Fruit fly (Drosophila melanogaster) whole organism, embryonic: ENCODE results near the gene TbCMF46.

Experiments
- Bgb ChIP-seq: fragments of 200-800 bp; sonication (Bioruptor generic); IDR thresholded peaks from 2 replicates; pipeline ENCODE4 v1.3.6; 2022; ENCODE audit warnings: missing biosample characterization, missing genetic modification characterization; ENCODE audit not compliant: partially characterized antibody
- BtbVII ChIP-seq: fragments of 200-800 bp; sonication (Bioruptor generic); optimal IDR thresholded peaks from 3 replicates; lab custom pipeline; 2017; ENCODE audit warnings: missing biosample characterization, mild to moderate bottlenecking, missing genetic modification characterization
- Bteb2 ChIP-seq: fragments of 200-800 bp; sonication (Bioruptor generic); optimal IDR thresholded peaks from 2 replicates; lab custom pipeline; 2016; ENCODE audit warnings: missing biosample characterization, missing genetic modification characterization
- CG10147 ChIP-seq: fragments of 200-800 bp; sonication (Bioruptor generic); optimal IDR thresholded peaks from 2 replicates; lab custom pipeline; 2019; ENCODE audit warnings: missing biosample characterization, mild to moderate bottlenecking, missing genetic modification characterization, moderate library complexity
- CG10543 ChIP-seq: fragments of 200-800 bp; sonication (Bioruptor generic); optimal IDR thresholded peaks from 3 replicates; lab custom pipeline; 2017; ENCODE audit warnings: missing biosample characterization, mild to moderate bottlenecking, missing genetic modification characterization, moderate library complexity
- CG11456 ChIP-seq: fragments of 200-800 bp; sonication (Bioruptor generic); IDR thresholded peaks from 3 replicates; pipeline ENCODE4 v1.3.6; 2022; ENCODE audit warnings: missing biosample characterization, missing genetic modification characterization
- CG12219 ChIP-seq: fragments of 200-800 bp; sonication (Bioruptor generic); optimal IDR thresholded peaks from 3 replicates; lab custom pipeline; 2018; ENCODE audit warnings: missing biosample characterization, mild to moderate bottlenecking, missing genetic modification characterization
- CG13296 ChIP-seq: fragments of 200-800 bp; sonication (Bioruptor generic); optimal IDR thresholded peaks from 3 replicates; lab custom pipeline; 2018; ENCODE audit warnings: missing biosample characterization, mild to moderate bottlenecking, missing genetic modification characterization
- CG14014 ChIP-seq: fragments of 200-800 bp; sonication (Bioruptor generic); IDR thresholded peaks from 2 replicates; pipeline ENCODE4 v1.3.6; 2022; ENCODE audit warnings: missing biosample characterization, missing genetic modification characterization
- CG15073 ChIP-seq: fragments of 200-800 bp; sonication (Bioruptor generic); optimal IDR thresholded peaks from 2 replicates; lab custom pipeline; 2016; ENCODE audit warnings: missing biosample characterization, missing genetic modification characterization
- CG16815 ChIP-seq: fragments of 200-800 bp; sonication (Bioruptor generic); optimal IDR thresholded peaks from 3 replicates; lab custom pipeline; 2017; ENCODE audit warnings: missing biosample characterization, mild to moderate bottlenecking, missing genetic modification characterization
- CG17328 ChIP-seq: fragments of 200-800 bp; sonication (Bioruptor generic); IDR thresholded peaks from 2 replicates; pipeline ENCODE4 v1.3.6; 2022; ENCODE audit warnings: missing biosample characterization, missing genetic modification characterization
- CG17912 ChIP-seq: fragments of 200-800 bp; sonication (Bioruptor generic); optimal IDR thresholded peaks from 2 replicates; lab custom pipeline; 2018; ENCODE audit warnings: missing biosample characterization, mild to moderate bottlenecking, missing genetic modification characterization
- CG18262 ChIP-seq: fragments of 200-800 bp; optimal IDR thresholded peaks from 3 replicates; lab custom pipeline; 2019; ENCODE audit warnings: missing biosample characterization, mild to moderate bottlenecking, missing genetic modification characterization, moderate library complexity
- CG18599 ChIP-seq: fragments of 200-800 bp; sonication (Bioruptor generic); optimal IDR thresholded peaks from 3 replicates; lab custom pipeline; 2017; ENCODE audit warnings: missing biosample characterization, missing genetic modification characterization, mild to moderate bottlenecking, moderate library complexity, missing genetic modification reagents
- CG30431 ChIP-seq: fragments of 200-800 bp; sonication (Bioruptor generic); optimal IDR thresholded peaks from 2 replicates; lab custom pipeline; 2017; ENCODE audit warnings: missing biosample characterization, missing genetic modification characterization
- CG3847 ChIP-seq: fragments of 200-800 bp; sonication (Bioruptor generic); IDR thresholded peaks from 2 replicates; pipeline ENCODE4 v1.3.6; 2022; ENCODE audit warnings: missing biosample characterization, missing genetic modification characterization
- CG4404 ChIP-seq: fragments of 200-800 bp; sonication (Bioruptor generic); IDR thresholded peaks from 2 replicates; pipeline ENCODE4 v1.3.6; 2022; ENCODE audit warnings: missing biosample characterization, missing genetic modification characterization
- CG4730 ChIP-seq: fragments of 200-800 bp; sonication (Bioruptor generic); IDR thresholded peaks from 2 replicates; pipeline ENCODE4 v1.3.6; 2022; ENCODE audit warnings: missing biosample characterization, missing genetic modification characterization
- CG6689 ChIP-seq: fragments of 200-800 bp; sonication (Bioruptor generic); IDR thresholded peaks from 2 replicates; pipeline ENCODE4 v1.3.6; 2022; ENCODE audit warnings: missing biosample characterization, missing genetic modification characterization
- D19A ChIP-seq: fragments of 200-800 bp; optimal IDR thresholded peaks from 3 replicates; lab custom pipeline; 2019; ENCODE audit warnings: missing biosample characterization, mild to moderate bottlenecking, missing genetic modification characterization, moderate library complexity
- Dek ChIP-seq: fragments of 200-800 bp; sonication (Bioruptor generic); optimal IDR thresholded peaks from 3 replicates; lab custom pipeline; 2019; ENCODE audit warnings: missing biosample characterization, mild to moderate bottlenecking, missing genetic modification characterization, moderate library complexity
- Dll ChIP-seq: fragments of 200-800 bp; sonication (Bioruptor generic); IDR thresholded peaks from 4 replicates; pipeline ENCODE4 v1.3.6; 2022; ENCODE audit warnings: missing biosample characterization, missing genetic modification characterization; ENCODE audit not compliant: partially characterized antibody
- GATAe ChIP-seq: fragments of 200-800 bp; sonication (Bioruptor generic); conservative IDR thresholded peaks from 2 replicates; pipeline ENCODE4 v1.3.6; 2022; ENCODE audit warnings: missing biosample characterization, missing genetic modification characterization
- Myb ChIP-seq: fragments of 200-800 bp; sonication (Bioruptor generic); optimal IDR thresholded peaks from 2 replicates; lab custom pipeline; 2016; ENCODE audit warnings: missing biosample characterization, missing genetic modification characterization
- Oaz ChIP-seq: fragments of 200-800 bp; sonication (Bioruptor generic); IDR thresholded peaks from 2 replicates; pipeline ENCODE4 v1.3.6; 2022; ENCODE audit warnings: missing biosample characterization, missing genetic modification characterization
- Sox102F ChIP-seq: fragments of 200-800 bp; sonication (Bioruptor generic); optimal IDR thresholded peaks from 2 replicates; lab custom pipeline; 2018; ENCODE audit warnings: missing biosample characterization, mild to moderate bottlenecking, missing genetic modification characterization, moderate library complexity
- abd-A ChIP-seq: fragments of 200-800 bp; sonication (Bioruptor generic); optimal IDR thresholded peaks from 3 replicates; lab custom pipeline; 2019; ENCODE audit warnings: missing biosample characterization, mild to moderate bottlenecking, missing genetic modification characterization, moderate library complexity
- cg ChIP-seq: fragments of 200-800 bp; sonication (Bioruptor generic); optimal IDR thresholded peaks from 3 replicates; lab custom pipeline; 2019; ENCODE audit warnings: missing biosample characterization, mild to moderate bottlenecking, missing genetic modification characterization, moderate library complexity
- dysf ChIP-seq: fragments of 200-800 bp; sonication (Bioruptor generic); IDR thresholded peaks from 3 replicates; pipeline ENCODE4 v1.3.6; 2022; ENCODE audit warnings: missing biosample characterization, missing genetic modification characterization
- en ChIP-seq: fragments of 200-800 bp; sonication (Bioruptor generic); optimal IDR thresholded peaks from 2 replicates; lab custom pipeline; 2016; ENCODE audit warnings: missing biosample characterization, missing genetic modification characterization
- fd3F ChIP-seq: fragments of 200-800 bp; sonication (Bioruptor generic); optimal IDR thresholded peaks from 2 replicates; lab custom pipeline; 2018; ENCODE audit warnings: missing biosample characterization, mild to moderate bottlenecking, missing genetic modification characterization, moderate library complexity
- fd96Cb ChIP-seq: fragments of 200-800 bp; sonication (Bioruptor generic); optimal IDR thresholded peaks from 2 replicates; lab custom pipeline; 2018; ENCODE audit warnings: missing biosample characterization, mild to moderate bottlenecking, missing genetic modification characterization, moderate library complexity
- gsb-n ChIP-seq: fragments of 200-800 bp; sonication (Bioruptor generic); optimal IDR thresholded peaks from 3 replicates; lab custom pipeline; 2018; ENCODE audit warnings: missing biosample characterization, mild to moderate bottlenecking, missing genetic modification characterization
- insv ChIP-seq, 2 experiments: fragments of 200-800 bp; sonication (Bioruptor generic); optimal IDR thresholded peaks; 3 replicates each; lab custom pipeline; 2016 to 2018; ENCODE audit warnings: missing biosample characterization in 2 of 2, missing genetic modification characterization in 2 of 2
- kni ChIP-seq: fragments of 200-800 bp; sonication (Bioruptor generic); optimal IDR thresholded peaks from 3 replicates; lab custom pipeline; 2017; ENCODE audit warnings: mild to moderate bottlenecking, missing biosample characterization, missing genetic modification reagents, missing genetic modification characterization
- lbe ChIP-seq: fragments of 200-800 bp; sonication (Bioruptor generic); optimal IDR thresholded peaks from 2 replicates; lab custom pipeline; 2016; ENCODE audit warnings: missing biosample characterization, mild to moderate bottlenecking, missing genetic modification characterization
- lov ChIP-seq, 2 experiments: fragments of 200-800 bp in 1 of 2; fragments of >200 bp in 1 of 2; sonication (Bioruptor generic) in 1 of 2; IDR thresholded peaks in 1 of 2; optimal IDR thresholded peaks in 1 of 2; 2 replicates in 1 of 2; 3 replicates in 1 of 2; pipeline versions ENCODE4 v1.3.6 to Lab custom; 2017 to 2022; ENCODE audit warnings: missing biosample characterization in 1 of 2, missing genetic modification characterization in 1 of 2
- luna ChIP-seq: fragments of 200-800 bp; sonication (Bioruptor generic); optimal IDR thresholded peaks from 2 replicates; lab custom pipeline; 2016; ENCODE audit warnings: missing biosample characterization, missing genetic modification characterization
- nerfin-1 ChIP-seq: fragments of 200-800 bp; sonication (Bioruptor generic); optimal IDR thresholded peaks from 3 replicates; lab custom pipeline; 2019; ENCODE audit warnings: missing biosample characterization, mild to moderate bottlenecking, missing genetic modification characterization, moderate library complexity
- oc ChIP-seq: fragments of 200-800 bp; sonication (Bioruptor generic); optimal IDR thresholded peaks from 2 replicates; lab custom pipeline; 2018; ENCODE audit warnings: missing biosample characterization, mild to moderate bottlenecking, missing genetic modification characterization, moderate library complexity
- pho ChIP-seq: fragments of 200-800 bp; sonication (Bioruptor generic); optimal IDR thresholded peaks from 2 replicates; lab custom pipeline; 2016; ENCODE audit warnings: missing biosample characterization, missing genetic modification characterization
- phol ChIP-seq: fragments of 200-800 bp; sonication (Bioruptor generic); optimal IDR thresholded peaks from 3 replicates; lab custom pipeline; 2018; ENCODE audit warnings: missing biosample characterization, mild to moderate bottlenecking, missing genetic modification characterization, moderate library complexity
- salm ChIP-seq: fragments of 200-800 bp; sonication (Bioruptor generic); optimal IDR thresholded peaks from 2 replicates; lab custom pipeline; 2018; ENCODE audit warnings: missing biosample characterization, mild to moderate bottlenecking, missing genetic modification characterization
- so ChIP-seq: fragments of 200-800 bp; sonication (Bioruptor generic); IDR thresholded peaks from 3 replicates; pipeline ENCODE4 v1.3.6; 2022; ENCODE audit warnings: missing biosample characterization, missing genetic modification characterization
- tup ChIP-seq: fragments of 200-800 bp; sonication (Bioruptor generic); optimal IDR thresholded peaks from 2 replicates; lab custom pipeline; 2016; ENCODE audit warnings: missing biosample characterization, mild to moderate bottlenecking, missing genetic modification characterization, moderate library complexity
- unpg ChIP-seq: fragments of 200-800 bp; sonication (Bioruptor generic); optimal IDR thresholded peaks from 3 replicates; lab custom pipeline; 2018; ENCODE audit warnings: missing biosample characterization, mild to moderate bottlenecking, missing genetic modification characterization, moderate library complexity
- zen2 ChIP-seq: fragments of 200-800 bp; sonication (Bioruptor generic); IDR thresholded peaks from 3 replicates; pipeline ENCODE4 v1.3.6; 2022; ENCODE audit warnings: missing biosample characterization, missing genetic modification characterization; ENCODE audit not compliant: partially characterized antibody
- zf30C ChIP-seq: fragments of 200-800 bp; sonication (Bioruptor generic); optimal IDR thresholded peaks from 3 replicates; lab custom pipeline; 2018; ENCODE audit warnings: missing biosample characterization, mild to moderate bottlenecking, missing genetic modification characterization

The TbCMF46 gene

dm6 chr2L:9912570-9913260 is 11.9 kb downstream of the TbCMF46 start, which contains the start of the genes Etl1 and Srp54 (continued):
- TF ChIP-seq CG18599 (GFP tag; lab: Kevin White, UChicago): no peak
- no peak for TF ChIP-seq Sox102F (GFP tag; lab: Kevin White, UChicago)
- TF ChIP-seq tup (GFP tag; lab: Kevin White, UChicago): no peak
- TF ChIP-seq BtbVII (GFP tag; lab: Kevin White, UChicago): no peak
- TF ChIP-seq gsb-n (tag; lab: Kevin White, UChicago): no peak
- no peak for TF ChIP-seq so
- TF ChIP-seq lbe: no peak
- TF ChIP-seq abd-A: no peak
- no peak for TF ChIP-seq unpg (GFP tag; lab: Kevin White, UChicago)
- no peak for TF ChIP-seq luna (GFP tag; lab: Kevin White, UChicago)
- TF ChIP-seq kni (GFP tag; lab: Kevin White, UChicago): no peak
- peak; percentile 6 for TF ChIP-seq Myb (GFP tag; lab: Kevin White, UChicago)
- TF ChIP-seq CG10543 (GFP tag; lab: Kevin White, UChicago): no peak
- no peak for TF ChIP-seq lov (optimal IDR thresholded peaks at IDR 0.05; lab: Kevin White, UChicago)
- no peak for TF ChIP-seq lov (GFP tag; IDR thresholded peaks at IDR 0.05; lab: Robert Waterston, UW)
- TF ChIP-seq GATAe (GFP tag; lab: Robert Waterston, UW): no peak
- no peak for TF ChIP-seq insv (GFP tag; optimal IDR thresholded peaks at IDR 0.05; lab: Kevin White, UChicago)
- TF ChIP-seq fd96Cb (tag; lab: Kevin White, UChicago): no peak
- no peak for TF ChIP-seq CG13296
- peak; percentile 42 for TF ChIP-seq phol (tag; lab: Kevin White, UChicago)
- TF ChIP-seq CG30431: no peak
- no peak for TF ChIP-seq CG12219
- TF ChIP-seq Bteb2 (GFP tag; lab: Kevin White, UChicago): no peak
- TF ChIP-seq CG16815 (GFP tag; lab: Kevin White, UChicago): no peak
- TF ChIP-seq en: no peak
- TF ChIP-seq CG3847 (GFP tag; lab: Robert Waterston, UW): peak; percentile 39; the same call in 1 of the 2 replicates
- no peak for TF ChIP-seq dysf (GFP tag; lab: Robert Waterston, UW)
- TF ChIP-seq CG15073 (GFP tag; lab: Kevin White, UChicago): no peak
- TF ChIP-seq CG14014: no peak
- TF ChIP-seq Bgb (GFP tag; lab: Robert Waterston, UW): no peak
- TF ChIP-seq Oaz (GFP tag; lab: Robert Waterston, UW): no peak
- no peak; the same call in 3 of the 4 replicates for TF ChIP-seq Dll
- no peak for TF ChIP-seq CG18262 (tag; lab: Kevin White, UChicago)
- TF ChIP-seq CG4404 (GFP tag; lab: Robert Waterston, UW): no peak
- no peak for TF ChIP-seq CG4730 (GFP tag; lab: Robert Waterston, UW)
- TF ChIP-seq zen2 (GFP tag; lab: Robert Waterston, UW): no peak
- no peak for TF ChIP-seq CG6689 (GFP tag; lab: Robert Waterston, UW)
- TF ChIP-seq D19A (tag; lab: Kevin White, UChicago): no peak
- TF ChIP-seq nerfin-1: no peak
- no peak for TF ChIP-seq CG11456 (GFP tag; lab: Robert Waterston, UW)
- no peak for TF ChIP-seq zf30C (GFP tag; lab: Kevin White, UChicago)
- TF ChIP-seq salm (tag; lab: Kevin White, UChicago): no peak
- TF ChIP-seq pho: no peak
- TF ChIP-seq cg: peak; percentile 9
- TF ChIP-seq fd3F (GFP tag; lab: Kevin White, UChicago): no peak
- no peak for TF ChIP-seq Dek
- no peak for TF ChIP-seq CG17328 (GFP tag; lab: Robert Waterston, UW)
- TF ChIP-seq oc: no peak
- no peak for TF ChIP-seq CG17912 (GFP tag; lab: Kevin White, UChicago)
- TF ChIP-seq CG10147 (GFP tag; lab: Kevin White, UChicago): no peak
